Worm (Caenorhabditis elegans): ENCODE results near the gene srh-222.

srh-222 gene

ce11 chrIV:3993292-3993691 is 13.7 kb downstream of the srh-222 start, which contains the start of gene F47C12.6:
Gene F47C12.6, minus strand, starts transcription at chrIV:3993392.
- TF ChIP-seq bed-1 (GFP tag; IDR thresholded peaks at IDR 0.05) (no peak), pha-4 (tag; optimal IDR thresholded peaks at IDR 0.05) (no peak), ztf-6 (GFP tag; IDR thresholded peaks at IDR 0.05) (no peak), bed-2 (GFP tag; IDR thresholded peaks at IDR 0.05) (no peak), Y56A3A.18 (GFP tag; IDR thresholded peaks at IDR 0.05) (no peak), egl-18 (GFP tag; IDR thresholded peaks at IDR 0.05) (no peak), unc-62 (GFP tag; optimal IDR thresholded peaks at IDR 0.05) (no peak), aptf-3 (GFP tag; IDR thresholded peaks at IDR 0.05) (no peak), lsy-27 (tag; optimal IDR thresholded peaks at IDR 0.05; ENCODE audit: borderline replicate concordance, insufficient read depth) (no peak)

ce11 chrIV:3994318-3994717 is 14.7 kb downstream of the srh-222 start, which contains the start of gene F47C12.13:
Gene F47C12.13, minus strand, starts transcription at chrIV:3994418.
- TF ChIP-seq aptf-2 (GFP tag; conservative IDR thresholded peaks at IDR 0.05) (no peak), lag-1 (GFP tag; IDR thresholded peaks at IDR 0.05) (0 out of 2 replicates have a peak, but pooled peaks have one; percentile 16)

- TF ChIP-seq nhr-179 (tag; optimal IDR thresholded peaks at IDR 0.05), result no peak
- no peak for TF ChIP-seq cebp-2 (GFP tag; IDR thresholded peaks at IDR 0.05)
- no peak for TF ChIP-seq fkh-3 (tag; optimal IDR thresholded peaks at IDR 0.05)
- TF ChIP-seq ceh-79 (tag; optimal IDR thresholded peaks at IDR 0.05), result no peak
Observed at ce11 chrIV:3995384-3995783, 15.8 kb downstream of the srh-222 start, which contains the start of gene F47C12.7. Gene F47C12.7, minus strand, starts transcription at chrIV:3995484.

- no peak for TF ChIP-seq mel-28 (tag; optimal IDR thresholded peaks at IDR 0.05; ENCODE audit: borderline replicate concordance)
- TF ChIP-seq cebp-1 (GFP tag; IDR thresholded peaks at IDR 0.05), result no peak
- no peak for TF ChIP-seq cebp-1 (tag; optimal IDR thresholded peaks at IDR 0.05)
- TF ChIP-seq dox-1 (GFP tag; IDR thresholded peaks at IDR 0.05), result no peak
- TF ChIP-seq lin-26 (GFP tag; IDR thresholded peaks at IDR 0.05), result no peak
- no peak for TF ChIP-seq Y53F4B.3 (GFP tag; IDR thresholded peaks at IDR 0.05)
- no peak for TF ChIP-seq ztf-18 (tag; optimal IDR thresholded peaks at IDR 0.05)
- no peak for TF ChIP-seq F37B4.10 (GFP tag; IDR thresholded peaks at IDR 0.05)
- no peak for TF ChIP-seq B0035.1 (tag; optimal IDR thresholded peaks at IDR 0.05)
- no peak for TF ChIP-seq lin-35 (GFP tag; optimal IDR thresholded peaks at IDR 0.05)
- no peak for TF ChIP-seq egrh-3 (GFP tag; IDR thresholded peaks at IDR 0.05)
- no peak for TF ChIP-seq Y53G8AR.9 (GFP tag; conservative IDR thresholded peaks at IDR 0.05)
- TF ChIP-seq aptf-2 (GFP tag; conservative IDR thresholded peaks at IDR 0.05), result no peak
- no peak for TF ChIP-seq ceh-58 (GFP tag; IDR thresholded peaks at IDR 0.05)
- TF ChIP-seq K11D2.4 (GFP tag; IDR thresholded peaks at IDR 0.05), result no peak
Observed at ce11 chrIV:3998517-3998916, 18.9 kb downstream of the srh-222 start, which contains the start of gene F47C12.8. Gene F47C12.8, minus strand, starts transcription at chrIV:3998617.

ce11 chrIV:3999662-4000061 is 20.0 kb downstream of the srh-222 start:
- TF ChIP-seq akir-1 (GFP tag; optimal IDR thresholded peaks at IDR 0.05), result no peak
- no peak for TF ChIP-seq D2030.7 (GFP tag; IDR thresholded peaks at IDR 0.05)
- TF ChIP-seq C06A6.2 (GFP tag; conservative IDR thresholded peaks at IDR 0.05), result no peak
- no peak for TF ChIP-seq Y95B8A.8 (GFP tag; IDR thresholded peaks at IDR 0.05)
- 0 out of 2 replicates have a peak, but pooled peaks have one; percentile 39 for TF ChIP-seq nfyb-1 (GFP tag; IDR thresholded peaks at IDR 0.05)
- no peak for TF ChIP-seq hlh-12 (tag; optimal IDR thresholded peaks at IDR 0.05)
- TF ChIP-seq K12H6.12 (tag; optimal IDR thresholded peaks at IDR 0.05), result no peak
- TF ChIP-seq zfh-2 (GFP tag; conservative IDR thresholded peaks at IDR 0.05), result peak; percentile 49; the same call in 1 of the 2 replicates
- no peak for TF ChIP-seq madf-10 (tag; optimal IDR thresholded peaks at IDR 0.05)

Measured in whole organism, young adult.